Fruit fly (Drosophila melanogaster): ENCODE results near the gene CG42751.

CG42751 gene

DNA sequence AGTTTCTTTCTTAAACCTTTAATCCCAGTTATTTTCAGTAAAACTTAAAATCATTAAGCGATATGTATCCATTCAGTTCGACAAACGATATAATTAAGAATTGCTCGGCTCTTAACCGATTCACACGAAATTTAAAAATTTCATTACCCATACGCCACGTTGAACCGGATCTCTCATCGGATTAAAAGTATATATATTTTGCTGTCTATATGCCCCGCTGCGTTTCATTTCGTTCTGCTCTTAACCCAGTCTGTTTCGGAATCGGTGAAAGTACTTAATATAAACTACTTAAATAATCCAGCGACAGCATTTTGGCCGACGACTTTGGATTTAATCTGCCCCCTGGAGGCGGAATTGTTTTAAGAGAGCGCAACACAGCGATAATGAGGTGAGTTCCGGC is at the start of gene CG42751:
Gene CG42751, plus strand, starts transcription at position 301 of the 400 bp plus-strand sequence.
- TF ChIP-seq noc (tag; optimal IDR thresholded peaks at IDR 0.05), result no peak

DNA sequence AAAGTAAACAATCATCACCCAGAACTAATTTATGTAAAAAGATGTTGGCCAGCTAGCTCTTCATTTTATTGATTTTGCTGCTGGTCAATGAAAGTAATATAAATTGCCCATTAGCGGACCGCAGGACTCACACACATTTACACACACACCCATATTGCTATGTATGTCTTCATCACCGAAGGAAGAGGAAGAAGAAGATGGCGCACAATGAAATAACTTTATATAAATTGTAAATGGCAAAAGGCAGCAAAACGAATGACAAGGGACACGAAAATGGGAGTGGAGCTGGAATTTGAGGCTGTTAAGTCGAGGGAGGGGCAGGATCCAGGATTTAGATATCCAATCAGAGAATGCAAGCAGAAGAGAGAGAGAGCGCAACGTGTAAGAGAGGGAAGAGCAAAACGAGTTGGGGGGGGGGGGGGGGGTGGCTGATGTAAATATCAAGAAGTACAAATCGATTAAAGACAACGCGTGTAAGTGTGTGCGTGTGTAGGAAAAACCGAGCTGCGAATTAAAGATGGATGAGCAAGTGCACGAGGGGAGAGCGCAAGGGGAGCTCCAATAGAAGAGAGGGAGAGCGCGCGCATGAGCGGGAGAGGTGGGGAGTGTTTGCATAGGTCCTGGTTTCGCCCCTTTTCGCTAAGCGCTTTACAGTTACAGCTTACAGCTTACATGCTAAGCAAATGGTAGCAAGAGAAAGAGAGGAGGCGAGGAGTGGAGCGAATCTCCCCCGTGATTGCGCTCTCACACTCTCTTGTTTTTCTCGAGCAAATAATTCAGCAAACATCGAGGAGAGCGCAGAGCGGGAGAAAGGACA is 48.8 kb upstream of the CG42751 start:
- TF ChIP-seq noc (tag; optimal IDR thresholded peaks at IDR 0.05), result no peak

DNA sequence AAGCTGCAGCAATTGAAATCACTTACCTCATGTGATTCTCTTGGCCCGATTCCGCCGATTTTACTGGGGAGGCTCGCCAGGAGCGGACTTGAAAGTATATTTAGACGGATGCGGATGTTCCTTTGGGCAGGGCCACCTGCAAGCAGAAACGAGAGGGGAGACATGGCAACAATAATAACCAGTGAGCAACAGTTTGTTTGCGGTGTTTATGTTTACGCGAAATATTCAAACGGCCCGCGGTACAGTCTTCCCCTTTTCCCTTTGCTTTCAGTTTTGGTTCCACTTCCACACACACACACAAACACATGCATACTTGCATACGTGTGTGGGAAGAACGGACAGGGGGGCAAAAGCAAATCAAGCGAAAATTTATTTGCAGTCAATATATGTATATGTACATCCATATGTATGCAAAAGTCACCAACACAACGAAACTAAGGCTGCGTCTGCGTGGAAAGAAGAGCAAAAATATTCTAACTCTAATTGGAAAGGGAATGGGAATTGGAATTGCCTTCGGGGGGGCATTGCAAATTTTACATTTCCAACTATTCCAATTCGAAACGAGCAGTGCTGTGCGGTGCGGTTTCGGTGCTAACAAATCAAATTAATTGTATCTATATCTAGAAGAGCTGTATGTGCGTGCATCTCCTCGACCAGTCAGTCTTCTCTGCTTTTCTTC is 47.1 kb upstream of the CG42751 start:
- no peak for TF ChIP-seq noc (tag; optimal IDR thresholded peaks at IDR 0.05)

DNA sequence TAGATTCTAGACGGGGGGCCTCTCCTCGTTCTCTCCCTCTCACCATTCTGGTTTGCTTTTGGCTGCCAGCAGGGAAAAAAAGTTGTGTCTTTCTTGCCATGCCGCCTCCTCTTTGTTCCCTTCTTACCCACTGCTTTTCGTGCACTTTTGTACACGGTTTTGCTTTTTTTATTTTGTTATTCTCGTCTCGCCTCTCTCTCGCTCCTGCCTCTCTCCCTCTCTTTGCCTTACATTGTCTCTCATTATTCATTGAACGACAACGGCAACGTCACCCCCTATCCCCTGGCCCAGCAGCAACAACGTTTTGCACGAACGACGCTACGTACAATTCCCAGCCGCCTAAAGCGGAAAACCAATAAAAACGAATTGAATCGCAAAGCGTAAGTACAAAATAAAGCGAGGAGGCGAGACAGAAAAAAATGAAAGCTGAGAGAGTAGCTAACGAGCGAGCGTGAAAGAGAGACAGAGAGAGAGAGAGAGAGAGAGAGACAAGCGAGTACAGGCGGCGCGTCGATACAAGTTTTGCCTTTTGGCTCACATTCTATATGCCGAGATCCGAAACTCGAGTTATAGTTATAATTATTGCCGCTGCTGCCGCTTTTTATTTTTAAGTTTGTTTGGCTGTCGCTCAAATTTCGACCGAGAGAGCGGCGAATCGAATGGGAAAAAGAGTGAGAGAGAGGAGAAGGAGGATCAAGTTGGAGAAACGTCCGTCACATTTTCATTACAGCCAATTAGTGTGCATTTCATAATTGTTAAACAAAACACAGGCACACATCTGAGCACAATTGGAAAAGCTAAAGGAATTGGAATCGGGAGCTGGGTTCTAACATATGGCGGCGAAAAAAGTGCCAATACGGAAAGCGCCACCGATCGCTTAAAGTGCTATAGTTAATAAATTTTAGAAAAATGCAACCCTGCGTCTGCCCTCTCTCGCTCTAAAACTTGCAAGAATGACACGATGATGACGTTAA is 46.2 kb upstream of the CG42751 start:
- peak; percentile 24 for TF ChIP-seq noc (tag; optimal IDR thresholded peaks at IDR 0.05)

DNA sequence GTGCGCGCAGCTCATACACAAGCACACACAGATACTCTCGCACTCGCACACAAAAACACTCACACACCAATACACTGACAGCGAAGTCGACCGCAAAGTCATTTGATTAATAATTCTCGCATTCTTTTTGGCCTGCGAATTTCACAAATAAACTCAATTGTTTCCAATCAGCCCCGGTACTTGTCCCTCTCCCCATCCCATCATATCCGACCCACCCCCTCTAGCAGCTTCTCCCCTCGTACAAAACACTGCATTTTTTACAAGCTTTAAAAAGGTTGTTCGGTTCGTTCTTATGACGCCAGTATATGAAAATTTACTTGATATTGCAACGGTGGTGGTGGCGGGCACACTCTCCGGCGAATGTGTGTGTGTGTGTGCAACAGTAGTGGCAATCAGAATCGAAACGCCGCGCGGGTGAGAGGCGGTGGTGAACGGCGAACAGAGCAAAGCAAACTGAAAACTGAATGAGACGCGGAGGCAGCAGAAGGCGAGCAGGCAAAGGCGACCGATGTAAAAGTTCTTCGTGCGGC is 45.5 kb upstream of the CG42751 start:
- peak; percentile 60 for TF ChIP-seq noc (tag; optimal IDR thresholded peaks at IDR 0.05)

DNA sequence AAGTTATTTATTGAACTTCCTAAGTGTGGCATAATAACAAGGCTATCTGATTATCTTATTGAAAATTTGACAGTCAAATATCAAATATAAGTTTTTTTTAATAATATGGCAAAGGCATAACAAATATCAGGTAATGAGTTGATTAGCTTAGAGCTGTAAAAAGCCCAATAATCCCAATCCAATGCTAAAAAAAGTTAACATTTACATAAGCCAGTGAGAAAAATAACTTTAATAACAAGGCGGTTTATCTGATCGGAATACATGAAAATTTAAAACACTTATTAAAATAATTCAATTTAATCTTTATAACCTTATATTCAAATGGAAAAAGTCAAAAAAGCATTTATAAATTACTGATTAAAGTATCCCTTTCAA is 44.9 kb upstream of the CG42751 start:
- no peak for TF ChIP-seq noc (tag; optimal IDR thresholded peaks at IDR 0.05)

DNA sequence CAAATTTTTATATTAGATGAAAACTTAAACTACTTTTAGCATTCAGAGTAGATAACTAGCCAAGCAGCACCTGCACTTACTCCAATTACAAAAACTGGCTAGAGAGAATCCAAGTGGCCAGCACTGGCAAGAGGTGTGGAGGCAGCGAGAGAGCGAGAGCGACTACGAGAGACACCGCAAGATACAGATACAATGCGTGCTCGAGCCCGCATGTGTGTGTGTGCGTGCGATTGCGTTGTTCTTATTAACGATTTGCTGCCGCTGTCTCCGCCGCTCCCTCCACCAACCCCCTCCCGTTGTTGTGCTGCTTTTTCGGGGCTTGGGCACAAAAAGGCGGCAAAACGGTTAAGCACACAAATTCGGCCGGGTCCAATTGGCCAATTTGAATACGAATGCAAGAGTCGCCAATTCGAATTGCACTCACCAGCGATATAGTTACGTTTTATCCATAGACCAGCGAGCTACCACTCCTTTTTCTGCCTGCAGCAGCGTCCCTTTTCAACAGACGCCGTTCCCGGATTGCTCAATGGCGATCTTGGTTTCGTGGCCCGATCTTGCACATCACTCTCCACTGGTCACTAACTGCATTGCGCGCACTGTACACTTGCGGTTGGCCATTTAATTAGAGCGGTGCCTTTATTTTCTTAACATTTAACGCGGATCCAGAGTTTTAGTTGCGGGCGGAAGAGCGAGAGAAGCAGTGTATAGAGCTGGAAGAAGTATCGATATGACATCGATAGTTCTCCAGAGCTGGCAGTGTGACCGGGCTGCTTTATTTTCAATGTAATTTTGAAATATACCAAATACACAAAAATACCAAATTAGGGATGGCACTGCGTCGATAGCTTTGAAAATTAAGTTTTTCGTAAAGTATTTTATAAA is 44.3 kb upstream of the CG42751 start, which contains the start of gene crol:
Gene crol, minus strand, starts transcription at position 737 of the 882 bp plus-strand sequence.
- peak; percentile 3 for TF ChIP-seq noc (tag; optimal IDR thresholded peaks at IDR 0.05)

DNA sequence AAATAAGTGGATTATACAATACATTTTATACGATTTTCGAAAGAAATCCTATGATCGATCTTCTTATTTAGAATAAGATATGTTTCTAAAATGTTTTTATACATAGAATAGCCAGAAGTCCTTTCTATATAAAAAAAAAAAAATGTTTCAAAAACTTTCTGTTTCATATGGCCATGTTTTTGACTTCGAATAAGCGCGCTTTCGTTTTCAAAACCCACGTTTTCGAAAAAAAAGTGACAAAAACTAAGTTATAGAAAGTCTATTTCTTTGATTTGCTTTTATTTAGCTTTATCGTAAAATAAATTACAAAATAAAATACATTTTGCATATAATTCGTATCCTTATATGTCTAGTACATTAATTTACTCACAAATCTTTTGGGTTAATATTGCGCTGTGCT is 43.4 kb upstream of the CG42751 start:
- TF ChIP-seq noc (tag; optimal IDR thresholded peaks at IDR 0.05), result no peak

DNA sequence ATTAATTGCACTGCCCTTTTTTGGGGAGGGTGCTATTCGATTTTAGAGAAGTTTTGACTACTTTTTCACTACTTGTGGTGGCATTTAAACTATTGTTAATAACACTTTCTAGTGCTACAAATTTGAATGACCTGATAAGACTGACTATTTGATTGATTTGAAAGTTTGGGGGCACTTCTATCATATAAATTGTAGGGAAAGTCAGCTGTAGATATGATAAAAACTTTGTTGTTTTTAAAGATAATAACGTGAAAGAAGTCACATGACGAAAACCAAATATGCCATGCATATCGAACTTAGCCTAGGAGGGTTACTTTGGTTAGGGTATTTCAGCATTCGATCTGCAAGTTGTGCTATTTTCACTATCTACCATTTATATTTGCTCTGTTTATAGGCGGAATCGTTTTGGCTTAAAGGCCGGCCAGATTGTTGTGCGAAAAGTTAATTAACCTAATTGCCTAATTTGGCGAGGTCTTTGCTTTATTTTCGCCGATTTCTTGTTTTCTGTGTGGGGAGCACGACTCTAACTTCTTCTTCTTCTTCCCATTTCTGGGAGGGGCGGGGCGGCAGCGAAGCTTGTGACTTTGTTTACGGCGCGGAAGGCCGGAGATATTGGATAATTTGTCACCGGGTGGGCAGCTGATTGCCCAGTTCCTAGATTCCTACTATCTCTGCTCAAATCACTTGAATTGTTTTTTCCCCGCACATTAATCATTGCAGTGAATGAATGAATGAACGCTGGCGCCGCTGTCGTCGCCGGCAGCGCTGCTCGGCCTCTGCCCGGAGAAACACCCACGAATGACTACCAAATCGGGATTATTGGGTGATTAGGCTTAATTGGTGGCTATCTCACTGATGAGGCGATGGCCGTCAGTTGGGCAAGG is 40.2 kb upstream of the CG42751 start:
- peak; percentile 53 for TF ChIP-seq noc (tag; optimal IDR thresholded peaks at IDR 0.05)

DNA sequence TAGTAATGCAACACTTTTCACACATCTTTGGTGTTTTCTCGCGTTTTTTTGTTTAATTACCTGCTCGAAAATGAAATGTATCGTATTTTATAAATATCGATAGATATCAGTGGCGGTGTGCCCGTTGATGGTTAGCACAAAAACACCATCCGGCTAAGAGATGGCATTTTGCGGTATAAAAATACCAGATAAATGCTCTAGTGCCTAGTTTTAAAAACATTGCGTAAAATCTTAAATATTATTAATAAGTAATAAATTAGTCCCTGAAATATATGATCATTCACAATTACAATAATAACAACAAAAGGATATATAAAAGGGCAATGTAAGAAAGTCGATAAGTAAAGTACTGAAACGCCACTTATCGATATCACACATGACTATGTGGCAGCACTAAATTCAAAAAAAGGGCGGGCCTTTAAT is 39.6 kb upstream of the CG42751 start, which contains the start of gene CycY:
Gene CycY, minus strand, starts transcription at position 116 of the 423 bp plus-strand sequence.
- TF ChIP-seq noc (tag; optimal IDR thresholded peaks at IDR 0.05), result no peak

DNA sequence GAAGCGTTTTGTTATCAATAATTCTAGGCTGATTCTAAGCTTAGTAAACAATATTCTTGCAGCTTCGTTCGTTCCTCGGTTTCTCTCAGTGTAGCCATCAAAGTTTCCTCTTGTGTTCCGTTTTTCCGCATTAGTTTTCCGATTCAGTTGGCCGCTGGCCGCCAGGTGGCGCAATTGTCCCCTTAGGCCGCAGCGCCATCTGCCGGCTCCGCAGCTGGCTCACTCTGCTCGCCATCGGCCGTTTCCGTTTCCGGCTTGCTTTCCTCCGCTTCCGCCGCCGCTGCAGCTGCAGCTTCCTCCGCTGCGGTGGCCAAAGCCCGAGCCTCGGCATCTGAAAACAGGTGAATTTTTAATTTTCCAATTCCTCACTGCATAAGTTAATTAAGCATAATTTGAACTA is 36.9 kb upstream of the CG42751 start:
- TF ChIP-seq noc (tag; optimal IDR thresholded peaks at IDR 0.05), result no peak

DNA sequence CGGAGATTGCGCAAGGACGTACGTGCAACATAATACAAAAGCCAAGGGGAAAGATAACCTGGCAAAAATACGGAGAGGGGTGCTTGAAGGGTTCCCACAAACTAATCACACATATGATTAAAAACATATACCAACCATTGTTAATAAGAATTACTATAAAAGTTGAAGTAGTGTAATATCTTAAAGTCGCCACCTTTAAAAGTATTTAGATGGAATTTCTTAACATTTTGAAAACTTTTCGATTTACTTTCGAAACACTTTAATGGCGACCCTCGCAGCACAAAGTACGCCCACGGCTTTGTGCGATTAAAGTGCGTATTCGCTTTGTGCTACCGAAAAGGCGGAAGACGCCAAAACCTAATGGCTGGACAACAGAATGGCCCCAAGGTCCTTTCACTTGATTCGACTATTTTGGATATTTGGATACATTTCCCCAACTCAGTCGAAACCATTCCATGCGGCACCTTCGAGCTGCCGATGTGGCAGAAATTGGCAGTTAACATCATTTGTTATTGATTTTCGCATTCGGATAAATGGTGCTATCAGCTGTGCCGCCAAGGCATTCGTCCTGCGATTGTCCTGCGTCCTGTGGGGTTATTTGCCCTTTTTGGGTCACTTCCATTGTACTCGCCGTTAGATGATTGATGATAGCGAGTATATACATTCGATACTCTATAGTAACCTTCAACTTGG is 29.6 kb upstream of the CG42751 start:
- no peak for TF ChIP-seq noc (tag; optimal IDR thresholded peaks at IDR 0.05)

DNA sequence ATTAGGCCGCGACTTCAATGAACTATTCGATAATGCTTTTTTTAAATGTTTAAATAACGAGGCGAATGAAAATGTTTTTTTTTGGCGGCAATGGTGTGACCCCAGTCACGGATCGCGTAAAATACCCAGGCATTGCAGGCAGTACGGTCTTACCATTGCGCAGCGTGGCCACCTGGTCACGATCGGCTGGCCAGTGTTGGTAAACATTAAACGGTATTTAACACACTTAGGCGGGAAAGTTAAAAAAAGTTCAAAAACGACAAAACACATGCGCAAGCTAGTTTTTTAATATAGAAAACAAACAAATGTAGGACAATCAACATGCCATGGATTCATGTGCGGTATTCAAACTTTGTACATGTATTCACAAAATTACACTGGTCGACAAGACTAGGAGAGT is 24.0 kb upstream of the CG42751 start, which contains the start of gene esc:
Gene esc, minus strand, starts transcription at position 129 of the 400 bp plus-strand sequence.
- no peak for TF ChIP-seq noc (tag; optimal IDR thresholded peaks at IDR 0.05)

All from whole organism, larva.